Fruit fly (Drosophila melanogaster): Measurements from ENCODE around the gene CG32820.
"Not testable (repeated sequence)": the region's sequence is repeated elsewhere in the genome, so short reads cannot be mapped to it uniquely, and the experiment has no call there.

The CG32820 gene

DNA sequence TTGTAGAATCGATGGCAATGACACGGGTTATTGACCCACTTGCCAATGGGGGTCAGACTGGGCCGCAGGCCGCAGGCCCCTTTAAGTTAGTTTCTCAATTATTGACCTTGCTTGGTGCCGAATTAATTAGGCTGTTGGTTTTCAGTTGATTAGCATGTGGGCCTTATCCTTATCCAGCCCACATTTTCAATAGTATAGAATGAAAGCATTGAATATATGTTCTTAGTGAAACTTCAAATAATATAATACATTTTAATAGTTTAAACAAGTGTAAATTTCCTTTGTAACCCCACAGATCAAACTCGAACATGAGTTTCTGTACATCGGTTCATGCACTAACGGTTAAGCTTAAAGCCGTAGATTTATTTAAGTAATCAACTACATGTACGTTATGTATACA is at the start of gene CG32820:
CG32820 (minus strand) TSS at position 101 of the 400 bp plus-strand sequence.
- TF ChIP-seq CG12768, Crg-1, ovo (GFP tag; optimal IDR thresholded peaks at IDR 0.05): not testable (repeated sequence)

DNA sequence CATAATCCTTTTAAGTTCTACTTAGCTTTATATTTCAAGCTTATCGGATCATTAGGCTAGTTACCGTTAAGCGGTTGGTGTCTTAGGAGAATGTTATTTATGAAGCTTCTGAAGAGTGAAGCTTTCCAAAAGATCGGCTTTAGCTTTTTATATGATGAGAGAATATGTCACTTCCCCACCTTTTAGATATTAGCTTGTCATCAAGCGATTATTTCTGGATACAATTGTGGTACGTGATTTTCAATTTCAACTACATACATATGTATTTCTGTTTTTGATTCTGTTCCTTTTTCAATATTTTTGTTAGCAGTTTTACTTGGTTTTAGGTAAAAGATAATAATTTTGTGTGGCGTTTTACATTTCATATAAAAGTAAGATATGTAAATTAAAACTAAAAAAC is 17.8 kb upstream of the CG32820 start:
- TF ChIP-seq bab1 (GFP tag; optimal IDR thresholded peaks at IDR 0.05) (no peak), pad (GFP tag; optimal IDR thresholded peaks at IDR 0.05) (peak; percentile 34)

DNA sequence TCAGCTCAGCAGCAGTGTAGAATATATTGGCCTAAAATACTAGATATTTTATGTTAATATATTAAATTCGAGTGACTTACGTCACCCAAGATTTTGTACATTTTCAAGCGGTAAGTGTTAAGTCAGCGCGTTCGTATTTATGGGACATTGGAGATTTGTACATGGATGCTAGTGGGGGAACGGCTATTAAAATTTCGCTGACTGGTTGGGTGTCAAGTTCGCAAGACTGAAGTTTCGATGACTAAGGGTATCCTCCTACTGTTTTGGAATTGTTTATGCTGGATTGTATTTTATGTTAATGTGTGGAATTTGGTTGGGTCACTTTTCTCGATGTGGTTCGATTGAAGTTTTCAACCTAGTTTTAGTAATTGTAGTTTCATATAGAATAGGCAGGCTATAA is 17.2 kb upstream of the CG32820 start:
- TF ChIP-seq tj (GFP tag; optimal IDR thresholded peaks at IDR 0.05) (peak; percentile 99), CG33017 (tag; optimal IDR thresholded peaks at IDR 0.05) (no peak)

DNA sequence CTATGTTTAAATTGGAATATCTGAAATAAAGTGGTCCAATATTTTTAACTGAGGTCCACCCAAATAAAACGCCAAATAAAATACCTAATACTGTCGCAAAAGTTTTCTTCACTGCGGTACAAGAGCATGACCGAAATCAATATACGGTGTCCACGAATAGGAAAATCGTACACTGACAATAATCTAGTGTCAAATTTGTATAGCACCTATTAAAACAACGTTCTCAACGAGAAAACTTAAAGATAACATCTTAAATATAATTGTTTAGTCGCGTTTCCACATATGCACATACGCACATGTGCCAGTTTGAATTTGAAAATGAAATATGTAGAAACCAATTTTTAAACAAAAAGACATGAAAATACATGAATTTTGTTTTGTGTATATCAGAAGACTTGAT is 16.4 kb upstream of the CG32820 start:
- TF ChIP-seq tj (GFP tag; optimal IDR thresholded peaks at IDR 0.05) (no peak), Mnt (GFP tag; optimal IDR thresholded peaks at IDR 0.05) (peak; percentile 8), CG7101 (tag; optimal IDR thresholded peaks at IDR 0.05) (peak; percentile 52), CG1620 (GFP tag; optimal IDR thresholded peaks at IDR 0.05) (peak; percentile 28), CG11617 (GFP tag; optimal IDR thresholded peaks at IDR 0.05) (peak; percentile 12), bab1 (GFP tag; optimal IDR thresholded peaks at IDR 0.05) (peak; percentile 79), CG14711 (tag; optimal IDR thresholded peaks at IDR 0.05) (no peak), Crg-1 (GFP tag; optimal IDR thresholded peaks at IDR 0.05) (no peak), pad (GFP tag; optimal IDR thresholded peaks at IDR 0.05) (peak; percentile 24)

DNA sequence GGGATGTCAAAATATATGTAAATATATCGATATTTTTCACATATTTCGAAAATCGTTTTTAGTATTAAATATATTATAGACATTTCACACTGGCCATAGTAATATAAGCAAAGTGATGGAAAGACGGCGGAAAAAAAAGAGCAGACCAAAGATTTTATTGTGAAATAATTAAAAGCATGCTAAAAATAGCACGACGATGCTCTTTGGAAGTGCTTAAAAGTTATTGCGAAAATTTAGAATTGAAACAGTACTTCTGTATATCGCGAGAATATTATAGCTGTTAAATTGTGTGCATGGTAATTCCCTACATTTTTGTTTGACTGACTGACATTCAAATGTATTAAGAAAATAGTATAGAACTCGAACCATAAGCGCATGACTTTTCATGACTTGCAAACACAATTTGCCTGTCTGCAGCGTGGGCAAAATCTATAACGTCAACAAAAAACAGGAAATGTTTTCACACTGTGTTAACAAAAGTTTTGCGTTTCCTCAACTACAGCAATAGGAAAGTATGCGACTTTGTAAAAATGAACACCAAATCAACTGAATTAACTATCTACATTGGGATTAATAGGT is 15.2 kb upstream of the CG32820 start:
- no peak for TF ChIP-seq pad (GFP tag; optimal IDR thresholded peaks at IDR 0.05)
- TF ChIP-seq tj (GFP tag; optimal IDR thresholded peaks at IDR 0.05) = no peak
- TF ChIP-seq CG1620 (GFP tag; optimal IDR thresholded peaks at IDR 0.05) = no peak
- no peak for TF ChIP-seq Mnt (GFP tag; optimal IDR thresholded peaks at IDR 0.05)
- no peak for TF ChIP-seq CG12768 (GFP tag; optimal IDR thresholded peaks at IDR 0.05)
- TF ChIP-seq Clk (GFP tag; optimal IDR thresholded peaks at IDR 0.05) = no peak
- TF ChIP-seq Crg-1 (GFP tag; optimal IDR thresholded peaks at IDR 0.05) = no peak
- no peak for TF ChIP-seq ovo (GFP tag; optimal IDR thresholded peaks at IDR 0.05)
- TF ChIP-seq CG11617 (GFP tag; optimal IDR thresholded peaks at IDR 0.05) = no peak
- no peak for TF ChIP-seq Hr96 (GFP tag; optimal IDR thresholded peaks at IDR 0.05)
- TF ChIP-seq cic (GFP tag; optimal IDR thresholded peaks at IDR 0.05) = no peak
- no peak for TF ChIP-seq kay (GFP tag; ENCODE audit: borderline replicate concordance)
- no peak for TF ChIP-seq CG7101 (tag; optimal IDR thresholded peaks at IDR 0.05)
- no peak for TF ChIP-seq toe (GFP tag; optimal IDR thresholded peaks at IDR 0.05)
- TF ChIP-seq CG33017 (tag; optimal IDR thresholded peaks at IDR 0.05) = no peak
- TF ChIP-seq CG7045 (GFP tag; optimal IDR thresholded peaks at IDR 0.05) = no peak

DNA sequence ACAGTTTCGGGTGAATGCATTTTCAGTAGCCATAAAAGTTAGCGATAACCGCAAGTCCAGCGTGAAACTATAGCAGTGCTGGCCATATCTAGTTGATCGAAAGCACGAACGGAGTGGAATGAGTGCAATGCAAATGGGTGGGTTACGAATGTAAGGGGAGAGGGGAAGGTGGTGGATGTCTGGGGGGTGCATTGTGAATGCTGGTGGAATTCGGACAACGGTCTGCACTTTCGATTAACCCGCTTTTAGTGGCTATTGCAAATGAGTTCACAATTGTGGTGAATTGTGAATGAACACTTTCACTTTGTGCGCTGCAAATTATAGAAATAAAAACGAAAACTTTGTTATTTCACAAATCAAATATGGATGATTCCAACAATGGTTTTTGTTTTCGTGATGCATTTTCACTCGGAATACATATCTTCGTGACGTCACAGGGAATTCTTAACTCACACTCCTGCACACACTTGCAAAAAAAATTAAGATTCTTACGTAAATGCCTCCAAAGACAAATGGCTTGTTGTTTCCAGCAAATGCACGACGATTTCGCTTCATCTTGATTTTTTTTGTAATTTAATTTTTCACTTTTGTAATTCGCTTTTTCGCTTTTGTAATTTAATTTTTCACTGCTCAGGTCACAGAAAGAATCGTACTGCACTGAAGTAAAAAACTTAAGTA is 14.6 kb upstream of the CG32820 start, which contains the start of gene DIP1:
DIP1 (minus strand) TSS at position 667 of the 678 bp plus-strand sequence.
- TF ChIP-seq Clk (GFP tag; optimal IDR thresholded peaks at IDR 0.05) = no peak
- TF ChIP-seq CG7101 (tag; optimal IDR thresholded peaks at IDR 0.05) = peak; percentile 17
- peak; percentile 37 for TF ChIP-seq CG14711 (tag; optimal IDR thresholded peaks at IDR 0.05)
- no peak for TF ChIP-seq Crg-1 (GFP tag; optimal IDR thresholded peaks at IDR 0.05)
- no peak for TF ChIP-seq CG11617 (GFP tag; optimal IDR thresholded peaks at IDR 0.05)
- no peak for TF ChIP-seq CG33017 (tag; optimal IDR thresholded peaks at IDR 0.05)
- TF ChIP-seq ovo (GFP tag; optimal IDR thresholded peaks at IDR 0.05) = peak; percentile 12
- TF ChIP-seq CG7045 (GFP tag; optimal IDR thresholded peaks at IDR 0.05) = no peak
- TF ChIP-seq bab1 (GFP tag; optimal IDR thresholded peaks at IDR 0.05) = peak; percentile 55
- no peak for TF ChIP-seq Mnt (GFP tag; optimal IDR thresholded peaks at IDR 0.05)
- peak; percentile 40 for TF ChIP-seq Hr96 (GFP tag; optimal IDR thresholded peaks at IDR 0.05)
- TF ChIP-seq CG5204 (GFP tag; optimal IDR thresholded peaks at IDR 0.05) = no peak
- TF ChIP-seq CG12768 (GFP tag; optimal IDR thresholded peaks at IDR 0.05) = peak; percentile 37
- TF ChIP-seq pad (GFP tag; optimal IDR thresholded peaks at IDR 0.05) = no peak
- no peak for TF ChIP-seq toe (GFP tag; optimal IDR thresholded peaks at IDR 0.05)
- no peak for TF ChIP-seq kay (GFP tag; ENCODE audit: borderline replicate concordance)
- TF ChIP-seq tj (GFP tag; optimal IDR thresholded peaks at IDR 0.05) = peak; percentile 68
- no peak for TF ChIP-seq cnc (optimal IDR thresholded peaks at IDR 0.05)
- no peak for TF ChIP-seq cic (GFP tag; optimal IDR thresholded peaks at IDR 0.05)
- no peak for TF ChIP-seq CG1620 (GFP tag; optimal IDR thresholded peaks at IDR 0.05)

DNA sequence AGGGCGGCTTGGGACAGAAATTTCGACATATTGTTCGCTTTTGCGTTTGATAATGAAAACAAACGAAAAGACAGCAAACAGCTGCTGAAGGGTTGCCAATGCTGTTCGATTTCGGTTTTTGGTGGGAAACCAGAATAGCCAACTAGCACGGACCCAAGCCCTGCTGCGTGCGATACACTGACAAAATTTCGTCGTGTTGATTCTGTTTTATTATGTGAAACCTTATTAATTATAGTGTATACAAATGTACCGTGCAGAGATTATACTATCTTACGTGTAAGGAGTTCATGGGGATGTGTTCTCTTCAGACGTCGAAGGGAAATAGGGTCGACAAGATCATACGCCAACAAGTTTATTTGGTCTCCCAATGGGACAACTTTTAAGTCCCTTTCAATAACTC is 8.6 kb upstream of the CG32820 start, which contains the start of gene CG32500:
CG32500 (minus strand) TSS at position 110 of the 400 bp plus-strand sequence.
- TF ChIP-seq CG14711 (tag; optimal IDR thresholded peaks at IDR 0.05) = peak; percentile 6

Measured in whole organism, adult.